Worm (Caenorhabditis elegans) whole organism, young adult: ENCODE results near the gene npr-31.

Source experiments
- B0019.2 ChIP-seq: fragments of 200-800 bp; sonication (Bioruptor generic); conservative IDR thresholded peaks from 2 replicates; pipeline ENCODE4 v1.3.6; 2022; ENCODE audit warnings: missing genetic modification reagents, missing genetic modification characterization, missing compliant biosample characterization
- B0261.1 ChIP-seq: sonication (generic microtip); optimal IDR thresholded peaks from 2 replicates; lab custom pipeline; 2016; ENCODE audit warnings: mild to moderate bottlenecking, missing genetic modification characterization, moderate library complexity, missing compliant biosample characterization
- C06A6.2 ChIP-seq: fragments of 200-800 bp; sonication (Bioruptor generic); conservative IDR thresholded peaks from 2 replicates; pipeline ENCODE4 v1.3.6; 2022; ENCODE audit warnings: missing genetic modification characterization, missing compliant biosample characterization
- F10E7.11 ChIP-seq: sonication (generic microtip); optimal IDR thresholded peaks from 2 replicates; lab custom pipeline; 2017; ENCODE audit warnings: mild to moderate bottlenecking, missing genetic modification characterization, moderate library complexity, missing compliant biosample characterization
- F22D6.2 ChIP-seq: sonication (generic microtip); optimal IDR thresholded peaks from 2 replicates; lab custom pipeline; 2016; ENCODE audit warnings: mild to moderate bottlenecking, missing genetic modification characterization, missing compliant biosample characterization
- F39B2.1 ChIP-seq: fragments of 200-800 bp; sonication (Bioruptor generic); IDR thresholded peaks from 2 replicates; pipeline ENCODE4 v1.3.6; 2022; ENCODE audit warnings: missing genetic modification reagents, missing genetic modification characterization, missing compliant biosample characterization
- F52B5.7 ChIP-seq: sonication (generic microtip); optimal IDR thresholded peaks from 2 replicates; lab custom pipeline; 2016; ENCODE audit warnings: mild to moderate bottlenecking, missing genetic modification characterization, missing compliant biosample characterization
- K12H6.12 ChIP-seq: fragments of 200-800 bp; sonication (Bioruptor generic); optimal IDR thresholded peaks from 2 replicates; lab custom pipeline; 2018; ENCODE audit warnings: mild to moderate bottlenecking, missing genetic modification characterization, missing compliant biosample characterization
- T26A5.8 ChIP-seq: sonication (generic microtip); optimal IDR thresholded peaks from 2 replicates; lab custom pipeline; 2016; ENCODE audit warnings: missing genetic modification characterization, missing compliant biosample characterization
- Y67H2A.10 ChIP-seq: fragments of 200-800 bp; sonication (Bioruptor generic); conservative IDR thresholded peaks from 2 replicates; pipeline ENCODE4 v1.3.6; 2022; ENCODE audit warnings: missing genetic modification reagents, missing genetic modification characterization, missing compliant biosample characterization
- Y95B8A.8 ChIP-seq: fragments of 200-800 bp; sonication (Bioruptor generic); IDR thresholded peaks from 2 replicates; pipeline ENCODE4 v1.3.6; 2022; ENCODE audit warnings: missing genetic modification reagents, missing genetic modification characterization, missing compliant biosample characterization
- aptf-2 ChIP-seq: fragments of 200-800 bp; sonication (Bioruptor generic); conservative IDR thresholded peaks from 2 replicates; pipeline ENCODE4 v1.3.6; 2022; ENCODE audit warnings: missing genetic modification reagents, missing genetic modification characterization, missing compliant biosample characterization
- atf-7 ChIP-seq: sonication (generic microtip); optimal IDR thresholded peaks from 2 replicates; lab custom pipeline; 2017; ENCODE audit warnings: mild to moderate bottlenecking, missing genetic modification characterization, missing compliant biosample characterization
- athp-1 ChIP-seq: sonication (generic microtip); optimal IDR thresholded peaks from 2 replicates; lab custom pipeline; 2017; ENCODE audit warnings: mild to moderate bottlenecking, missing genetic modification characterization, missing compliant biosample characterization
- attf-3 ChIP-seq: fragments of 200-800 bp; sonication (Bioruptor generic); conservative IDR thresholded peaks from 2 replicates; pipeline ENCODE4 v1.3.6; 2022; ENCODE audit warnings: missing genetic modification reagents, missing genetic modification characterization, missing compliant biosample characterization
- attf-5 ChIP-seq: fragments of 200-800 bp; sonication (Bioruptor generic); optimal IDR thresholded peaks from 2 replicates; lab custom pipeline; 2018; ENCODE audit warnings: mild to moderate bottlenecking, missing genetic modification characterization, missing compliant biosample characterization
- attf-6 ChIP-seq: fragments of 200-800 bp; sonication (Bioruptor generic); IDR thresholded peaks from 2 replicates; pipeline ENCODE4 v1.3.6; 2022; ENCODE audit warnings: missing genetic modification reagents, missing genetic modification characterization, missing compliant biosample characterization
- bed-1 ChIP-seq: fragments of 200-800 bp; sonication (Bioruptor generic); IDR thresholded peaks from 2 replicates; pipeline ENCODE4 v1.3.6; 2022; ENCODE audit warnings: missing genetic modification reagents, missing genetic modification characterization, missing compliant biosample characterization
- ceh-58 ChIP-seq: fragments of 200-800 bp; sonication (Bioruptor generic); IDR thresholded peaks from 2 replicates; pipeline ENCODE4 v1.3.6; 2022; ENCODE audit warnings: missing genetic modification characterization, missing compliant biosample characterization
- ceh-79 ChIP-seq: sonication (generic microtip); optimal IDR thresholded peaks from 2 replicates; lab custom pipeline; 2017; ENCODE audit warnings: mild to moderate bottlenecking, missing genetic modification characterization, missing compliant biosample characterization
- chd-7 ChIP-seq: sonication (generic microtip); optimal IDR thresholded peaks from 2 replicates; lab custom pipeline; 2016; ENCODE audit warnings: mild to moderate bottlenecking, missing genetic modification characterization, moderate library complexity, missing compliant biosample characterization
- dox-1 ChIP-seq: fragments of 200-800 bp; sonication (Bioruptor generic); IDR thresholded peaks from 2 replicates; pipeline ENCODE4 v1.3.6; 2022; ENCODE audit warnings: missing genetic modification reagents, missing genetic modification characterization, missing compliant biosample characterization
- dpff-1 ChIP-seq: sonication (generic microtip); optimal IDR thresholded peaks from 2 replicates; lab custom pipeline; 2017; ENCODE audit warnings: mild to moderate bottlenecking, missing genetic modification characterization, missing compliant biosample characterization
- dpl-1 ChIP-seq: fragments of 150-350 bp; optimal IDR thresholded peaks from 2 replicates; lab custom pipeline; 2014; ENCODE audit warnings: missing biosample characterization, missing genetic modification reagents, missing genetic modification characterization
- efl-1 ChIP-seq: fragments of 150-350 bp; optimal IDR thresholded peaks from 2 replicates; lab custom pipeline; 2014; ENCODE audit warnings: missing biosample characterization, missing genetic modification reagents, missing genetic modification characterization
- ekl-4 ChIP-seq: fragments of 200-800 bp; sonication (Bioruptor generic); IDR thresholded peaks from 2 replicates; pipeline ENCODE4 v1.3.6; 2022; ENCODE audit warnings: missing genetic modification reagents, missing genetic modification characterization, missing compliant biosample characterization
- hlh-26 ChIP-seq: fragments of 200-800 bp; sonication (Bioruptor generic); conservative IDR thresholded peaks from 2 replicates; pipeline ENCODE4 v1.3.6; 2022; ENCODE audit warnings: missing genetic modification reagents, missing genetic modification characterization, missing compliant biosample characterization
- hmg-1.2 ChIP-seq: fragments of 200-800 bp; sonication (Bioruptor generic); IDR thresholded peaks from 2 replicates; pipeline ENCODE4 v1.3.6; 2022; ENCODE audit warnings: missing genetic modification reagents, missing genetic modification characterization, missing compliant biosample characterization
- hmg-20 ChIP-seq: fragments of 200-800 bp; sonication (Bioruptor generic); IDR thresholded peaks from 2 replicates; pipeline ENCODE4 v1.3.6; 2022; ENCODE audit warnings: missing genetic modification reagents, missing genetic modification characterization, missing compliant biosample characterization
- hrde-1 ChIP-seq: sonication (generic microtip); optimal IDR thresholded peaks from 2 replicates; lab custom pipeline; 2016; ENCODE audit warnings: missing genetic modification characterization, mild to moderate bottlenecking, missing compliant biosample characterization, moderate library complexity, missing genotype, missing genetic modification reagents, borderline replicate concordance
- lag-1 ChIP-seq: fragments of 200-800 bp; sonication (Bioruptor generic); IDR thresholded peaks from 2 replicates; pipeline ENCODE4 v1.3.6; 2022; ENCODE audit warnings: missing genetic modification reagents, missing genetic modification characterization, missing compliant biosample characterization
- lsl-1 ChIP-seq: fragments of 200-800 bp; sonication (Bioruptor generic); optimal IDR thresholded peaks from 2 replicates; lab custom pipeline; 2018; ENCODE audit warnings: mild to moderate bottlenecking, missing genetic modification characterization, moderate library complexity, missing compliant biosample characterization
- madf-10 ChIP-seq: sonication (generic microtip); optimal IDR thresholded peaks from 2 replicates; lab custom pipeline; 2016; ENCODE audit warnings: mild to moderate bottlenecking, missing genetic modification characterization, missing compliant biosample characterization
- madf-8 ChIP-seq: fragments of 200-800 bp; sonication (Bioruptor generic); conservative IDR thresholded peaks from 2 replicates; pipeline ENCODE4 v1.3.6; 2022; ENCODE audit warnings: missing genetic modification reagents, missing genetic modification characterization, missing compliant biosample characterization
- mcd-1 ChIP-seq: fragments of 200-800 bp; sonication (Bioruptor generic); IDR thresholded peaks from 2 replicates; pipeline ENCODE4 v1.3.6; 2022; ENCODE audit warnings: missing genetic modification reagents, missing genetic modification characterization, missing compliant biosample characterization
- mxl-1 ChIP-seq: sonication (generic microtip); optimal IDR thresholded peaks from 2 replicates; lab custom pipeline; 2016; ENCODE audit warnings: missing genetic modification characterization, missing compliant biosample characterization
- nfya-2 ChIP-seq: fragments of 200-800 bp; sonication (Bioruptor generic); IDR thresholded peaks from 2 replicates; pipeline ENCODE4 v1.3.6; 2022; ENCODE audit warnings: missing genetic modification reagents, missing genetic modification characterization, missing compliant biosample characterization
- nhr-120 ChIP-seq: fragments of 200-800 bp; sonication (Bioruptor generic); IDR thresholded peaks from 2 replicates; pipeline ENCODE4 v1.3.6; 2022; ENCODE audit warnings: missing genetic modification characterization, missing compliant biosample characterization
- nhr-27 ChIP-seq: fragments of 200-800 bp; sonication (Bioruptor generic); optimal IDR thresholded peaks from 2 replicates; lab custom pipeline; 2018; ENCODE audit warnings: mild to moderate bottlenecking, missing genetic modification characterization, moderate library complexity, missing compliant biosample characterization
- pbrm-1 ChIP-seq: fragments of 200-800 bp; sonication (Bioruptor generic); IDR thresholded peaks from 2 replicates; pipeline ENCODE4 v1.3.6; 2022; ENCODE audit warnings: missing genetic modification reagents, missing genetic modification characterization, missing compliant biosample characterization
- snpc-3.4 ChIP-seq: sonication (generic microtip); optimal IDR thresholded peaks from 2 replicates; lab custom pipeline; 2017; ENCODE audit warnings: missing genetic modification characterization, mild to moderate bottlenecking, missing compliant biosample characterization, antibody characterized with exemption, moderate library complexity, missing genotype, missing genetic modification reagents
- somi-1 ChIP-seq: fragments of 200-800 bp; sonication (Bioruptor generic); optimal IDR thresholded peaks from 2 replicates; lab custom pipeline; 2018; ENCODE audit warnings: mild to moderate bottlenecking, missing genetic modification characterization, missing compliant biosample characterization
- sptf-2 ChIP-seq: fragments of 200-800 bp; sonication (Bioruptor generic); optimal IDR thresholded peaks from 2 replicates; lab custom pipeline; 2018; ENCODE audit warnings: mild to moderate bottlenecking, missing genetic modification characterization, missing compliant biosample characterization
- tlf-1 ChIP-seq: fragments of 200-800 bp; sonication (Bioruptor generic); optimal IDR thresholded peaks from 2 replicates; lab custom pipeline; 2018; ENCODE audit warnings: mild to moderate bottlenecking, missing genetic modification characterization, missing compliant biosample characterization
- xnd-1 ChIP-seq: sonication (generic microtip); optimal IDR thresholded peaks from 2 replicates; lab custom pipeline; 2016; ENCODE audit warnings: missing genotype, missing genetic modification reagents, missing genetic modification characterization, missing compliant biosample characterization
- zim-3 ChIP-seq: sonication (generic microtip); optimal IDR thresholded peaks from 2 replicates; lab custom pipeline; 2017; ENCODE audit warnings: mild to moderate bottlenecking, missing genetic modification characterization, moderate library complexity, missing compliant biosample characterization
- ztf-22 ChIP-seq: fragments of 200-800 bp; sonication (Bioruptor generic); optimal IDR thresholded peaks from 2 replicates; lab custom pipeline; 2018; ENCODE audit warnings: mild to moderate bottlenecking, missing genetic modification characterization, moderate library complexity, missing compliant biosample characterization
- ztf-25 ChIP-seq: fragments of 200-800 bp; sonication (Bioruptor generic); IDR thresholded peaks from 2 replicates; pipeline ENCODE4 v1.3.6; 2022; ENCODE audit warnings: missing genetic modification reagents, missing genetic modification characterization, missing compliant biosample characterization
- ztf-6 ChIP-seq: fragments of 200-800 bp; sonication (Bioruptor generic); IDR thresholded peaks from 2 replicates; pipeline ENCODE4 v1.3.6; 2022; ENCODE audit warnings: missing genetic modification reagents, missing genetic modification characterization, missing compliant biosample characterization

npr-31 gene

ce11 chrII:7151969-7152631 is 7.7 kb downstream of the npr-31 start, which contains the start of gene fust-1 (continued):
- peak; percentile 77; the same call in 1 of the 2 replicates for TF ChIP-seq ztf-6 (GFP tag; lab: Robert Waterston, UW)
- no peak for TF ChIP-seq lag-1 (GFP tag; lab: Robert Waterston, UW)
- TF ChIP-seq Y67H2A.10 (GFP tag; lab: Robert Waterston, UW) = no peak
- TF ChIP-seq ztf-22 (GFP tag; lab: Kevin White, UChicago) = peak; percentile 73
- TF ChIP-seq bed-1 (GFP tag; lab: Robert Waterston, UW) = no peak
- peak; percentile 88 for TF ChIP-seq C06A6.2
- peak; percentile 54 for TF ChIP-seq madf-10 (tag; lab: Kevin White, UChicago)
- no peak for TF ChIP-seq ceh-58 (GFP tag; lab: Robert Waterston, UW)
- TF ChIP-seq hmg-1.2 (GFP tag; lab: Robert Waterston, UW) = peak; percentile 97
- TF ChIP-seq T26A5.8 (tag; lab: Kevin White, UChicago) = no peak
- no peak for TF ChIP-seq dpff-1 (tag; lab: Kevin White, UChicago)
- peak; percentile 98 for TF ChIP-seq dox-1 (GFP tag; lab: Robert Waterston, UW)
- peak; percentile 85 for TF ChIP-seq attf-6 (GFP tag; lab: Robert Waterston, UW)
- peak; percentile 86 for TF ChIP-seq attf-3
- peak; percentile 95 for TF ChIP-seq tlf-1 (GFP tag; lab: Kevin White, UChicago)
- TF ChIP-seq ztf-25 (GFP tag; lab: Robert Waterston, UW) = no peak
- TF ChIP-seq attf-5 (GFP tag; lab: Kevin White, UChicago) = peak; percentile 99
- TF ChIP-seq sptf-2 (GFP tag; lab: Kevin White, UChicago) = no peak
- TF ChIP-seq nhr-27 (tag; lab: Kevin White, UChicago) = no peak
- TF ChIP-seq pbrm-1 (GFP tag; lab: Robert Waterston, UW) = peak; percentile 95
- peak; percentile 80 for TF ChIP-seq chd-7
- no peak for TF ChIP-seq mxl-1 (tag; lab: Kevin White, UChicago)
- no peak for TF ChIP-seq nhr-120
- no peak for TF ChIP-seq hlh-26 (GFP tag; lab: Robert Waterston, UW)
- peak; percentile 96 for TF ChIP-seq ekl-4
- TF ChIP-seq F39B2.1 (GFP tag; lab: Robert Waterston, UW) = peak; percentile 82; the same call in 1 of the 2 replicates
- TF ChIP-seq xnd-1 (tag; lab: Kevin White, UChicago) = peak; percentile 82
- TF ChIP-seq nfya-2 = no peak
- peak; percentile 93 for TF ChIP-seq athp-1 (tag; lab: Kevin White, UChicago)
- peak; percentile 84 for TF ChIP-seq atf-7 (tag; lab: Kevin White, UChicago)
- no peak for TF ChIP-seq F10E7.11
- TF ChIP-seq lsl-1 (GFP tag; lab: Kevin White, UChicago) = peak; percentile 87
- peak; percentile 64 for TF ChIP-seq efl-1 (GFP tag; lab: Kevin White, UChicago)
- TF ChIP-seq aptf-2 (GFP tag; lab: Robert Waterston, UW) = no peak
- TF ChIP-seq mcd-1 (GFP tag; lab: Robert Waterston, UW) = peak; percentile 97
- peak; percentile 77 for TF ChIP-seq F22D6.2 (tag; lab: Kevin White, UChicago)
- TF ChIP-seq somi-1 (GFP tag; lab: Kevin White, UChicago) = peak; percentile 80
- no peak for TF ChIP-seq ceh-79 (tag; lab: Kevin White, UChicago)
- peak; percentile 74 for TF ChIP-seq hrde-1 (tag; lab: Kevin White, UChicago)
- peak; percentile 17 for TF ChIP-seq F52B5.7 (tag; lab: Kevin White, UChicago)
- peak; percentile 93 for TF ChIP-seq Y95B8A.8 (GFP tag; lab: Robert Waterston, UW)
- no peak for TF ChIP-seq zim-3 (tag; lab: Kevin White, UChicago)
- peak; percentile 69 for TF ChIP-seq B0019.2 (GFP tag; lab: Robert Waterston, UW)
- TF ChIP-seq dpl-1 (GFP tag; lab: Kevin White, UChicago) = peak; percentile 67
- TF ChIP-seq K12H6.12 (tag; lab: Kevin White, UChicago) = peak; percentile 88
- peak; percentile 86 for TF ChIP-seq madf-8 (GFP tag; lab: Robert Waterston, UW)
- TF ChIP-seq snpc-3.4 = peak; percentile 95
- peak; percentile 27 for TF ChIP-seq B0261.1 (tag; lab: Kevin White, UChicago)
- TF ChIP-seq hmg-20 = peak; percentile 92
